Worm (Caenorhabditis elegans): Measurements from ENCODE around the gene F40C5.2.

The F40C5.2 gene

ce11 chrV:3582086-3582485 is 11.3 kb downstream of the F40C5.2 start (continued):
- no peak for TF ChIP-seq nhr-80 (tag; optimal IDR thresholded peaks at IDR 0.05)
- TF ChIP-seq hlh-12 (tag; optimal IDR thresholded peaks at IDR 0.05), result no peak
- TF ChIP-seq F33H1.4 (GFP tag; IDR thresholded peaks at IDR 0.05), result 0 out of 2 replicates have a peak, but pooled peaks have one; percentile 13
- peak; percentile 61 for TF ChIP-seq F23B12.7 (tag; optimal IDR thresholded peaks at IDR 0.05; ENCODE audit: insufficient read depth)
- TF ChIP-seq rec-8 (tag; optimal IDR thresholded peaks at IDR 0.05), result peak in 1 of 2 experiments; percentile 35
- no peak for TF ChIP-seq ztf-18 (tag; optimal IDR thresholded peaks at IDR 0.05)

DNA sequence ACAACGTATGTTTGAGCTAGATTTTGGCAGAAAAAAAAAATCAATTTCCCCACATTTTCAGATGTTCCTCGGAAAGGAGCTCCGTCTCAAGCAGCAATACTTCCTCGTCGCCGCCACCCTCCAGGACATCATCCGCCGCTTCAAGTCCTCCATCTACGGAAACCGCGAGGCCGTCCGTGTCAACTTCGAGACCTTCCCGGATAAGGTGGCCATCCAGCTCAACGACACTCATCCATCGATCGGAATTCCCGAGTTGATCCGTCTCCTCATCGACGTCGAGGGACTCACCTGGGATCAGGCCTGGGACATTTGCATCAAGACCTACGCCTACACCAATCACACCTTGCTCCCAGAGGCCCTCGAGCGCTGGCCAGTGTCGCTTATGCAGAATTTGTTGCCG is 11.9 kb downstream of the F40C5.2 start:
- TF ChIP-seq F57C9.4 (tag; optimal IDR thresholded peaks at IDR 0.05), result no peak
- TF ChIP-seq zfh-2 (GFP tag; conservative IDR thresholded peaks at IDR 0.05), result peak; percentile 59; the same call in 1 of the 2 replicates

DNA sequence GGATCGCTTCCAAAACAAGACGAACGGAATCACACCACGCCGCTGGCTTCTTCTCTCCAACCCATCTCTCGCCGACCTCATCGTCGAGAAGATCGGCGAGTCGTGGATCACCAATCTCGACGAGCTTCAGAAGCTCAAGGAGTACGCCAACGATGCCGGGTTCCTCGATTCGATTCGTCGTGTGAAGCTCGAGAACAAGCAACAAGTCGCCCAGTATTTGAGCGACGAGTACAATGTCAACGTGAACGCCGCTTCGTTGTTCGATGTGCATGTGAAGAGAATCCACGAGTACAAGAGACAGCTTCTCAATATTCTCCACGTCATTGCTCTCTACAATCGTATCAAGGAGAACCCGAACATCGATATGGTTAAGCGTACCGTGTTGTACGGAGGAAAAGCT is 12.8 kb downstream of the F40C5.2 start:
- no peak for TF ChIP-seq B0261.1 (tag; optimal IDR thresholded peaks at IDR 0.05)
- TF ChIP-seq Y53F4B.3 (GFP tag; IDR thresholded peaks at IDR 0.05), result no peak
- TF ChIP-seq lir-1 (GFP tag; conservative IDR thresholded peaks at IDR 0.05), result no peak
- TF ChIP-seq zfh-2 (GFP tag; conservative IDR thresholded peaks at IDR 0.05), result no peak
- TF ChIP-seq ccch-3 (GFP tag; optimal IDR thresholded peaks at IDR 0.05), result no peak
- TF ChIP-seq T07F8.4 (tag; optimal IDR thresholded peaks at IDR 0.05), result no peak
- TF ChIP-seq tlf-1 (GFP tag; optimal IDR thresholded peaks at IDR 0.05), result no peak
- TF ChIP-seq F52B5.7 (tag; optimal IDR thresholded peaks at IDR 0.05), result no peak

ce11 chrV:3585011-3585410 is 14.2 kb downstream of the F40C5.2 start:
- TF ChIP-seq nhr-120 (GFP tag; IDR thresholded peaks at IDR 0.05), result no peak
- TF ChIP-seq C17E4.6 (GFP tag; IDR thresholded peaks at IDR 0.05), result peak; percentile 54; the same call in 1 of the 2 replicates
- TF ChIP-seq nhr-90 (tag; optimal IDR thresholded peaks at IDR 0.05), result no peak
- peak; percentile 71 for TF ChIP-seq nfyb-1 (GFP tag; IDR thresholded peaks at IDR 0.05)
- TF ChIP-seq lin-54 (GFP tag; optimal IDR thresholded peaks at IDR 0.05), result peak; percentile 54
- TF ChIP-seq F57A8.1 (GFP tag; optimal IDR thresholded peaks at IDR 0.05), result no peak
- no peak for TF ChIP-seq ets-4 (GFP tag; optimal IDR thresholded peaks at IDR 0.05)
- TF ChIP-seq sdz-38 (tag; optimal IDR thresholded peaks at IDR 0.05), result no peak
- TF ChIP-seq dox-1 (GFP tag; IDR thresholded peaks at IDR 0.05), result no peak
- TF ChIP-seq Y53F4B.3 (GFP tag; IDR thresholded peaks at IDR 0.05), result no peak
- peak; percentile 5 for TF ChIP-seq ztf-18 (tag; optimal IDR thresholded peaks at IDR 0.05)
- no peak for TF ChIP-seq ZK185.1 (tag; optimal IDR thresholded peaks at IDR 0.05; ENCODE audit: poor library complexity, severe bottlenecking)
- TF ChIP-seq let-607 (tag; optimal IDR thresholded peaks at IDR 0.05), result peak in 1 of 2 experiments; percentile 7
- peak; percentile 29; the same call in 1 of the 2 replicates for TF ChIP-seq mcd-1 (GFP tag; IDR thresholded peaks at IDR 0.05)
- TF ChIP-seq snpc-3.4 (tag; optimal IDR thresholded peaks at IDR 0.05), result peak; percentile 53
- TF ChIP-seq fkh-3 (tag; optimal IDR thresholded peaks at IDR 0.05), result no peak
- no peak for TF ChIP-seq K12H6.12 (tag; optimal IDR thresholded peaks at IDR 0.05)
- no peak for TF ChIP-seq nhr-27 (tag; optimal IDR thresholded peaks at IDR 0.05)
- no peak for TF ChIP-seq dpl-1 (GFP tag; optimal IDR thresholded peaks at IDR 0.05)
- TF ChIP-seq ceh-100 (GFP tag; IDR thresholded peaks at IDR 0.05), result peak; percentile 33; the same call in 1 of the 2 replicates
- no peak for TF ChIP-seq ceh-58 (GFP tag; IDR thresholded peaks at IDR 0.05)
- no peak for TF ChIP-seq egl-18 (GFP tag; IDR thresholded peaks at IDR 0.05)
- TF ChIP-seq T26A5.8 (tag; optimal IDR thresholded peaks at IDR 0.05), result no peak
- no peak for TF ChIP-seq ceh-91 (GFP tag; IDR thresholded peaks at IDR 0.05)
- no peak for TF ChIP-seq pha-4 (tag; optimal IDR thresholded peaks at IDR 0.05)
- TF ChIP-seq aptf-3 (GFP tag; IDR thresholded peaks at IDR 0.05), result peak; percentile 81
- TF ChIP-seq sea-2 (GFP tag; IDR thresholded peaks at IDR 0.05), result no peak
- TF ChIP-seq hmg-20 (GFP tag; IDR thresholded peaks at IDR 0.05), result 0 out of 2 replicates have a peak, but pooled peaks have one; percentile 11
- no peak for TF ChIP-seq Y56A3A.18 (GFP tag; IDR thresholded peaks at IDR 0.05)
- TF ChIP-seq die-1 (tag; optimal IDR thresholded peaks at IDR 0.05), result no peak
- no peak for TF ChIP-seq B0019.2 (GFP tag; conservative IDR thresholded peaks at IDR 0.05)

All from whole organism, young adult.